Fruit fly (Drosophila melanogaster) whole organism, embryonic: ENCODE measurements around the gene Ir75d.

Experiments used
- Ada2b ChIP-seq: fragments of 200-800 bp; sonication (Bioruptor generic); IDR thresholded peaks from 2 replicates; pipeline ENCODE4 v1.3.6; 2022; ENCODE audit warnings: missing biosample characterization, missing genetic modification characterization
- Antp ChIP-seq: fragments of 200-800 bp; sonication (Bioruptor generic); optimal IDR thresholded peaks from 3 replicates; lab custom pipeline; 2016; ENCODE audit warnings: missing biosample characterization, missing genetic modification characterization
- CG10209 ChIP-seq: fragments of 200-800 bp; sonication (Bioruptor generic); optimal IDR thresholded peaks from 3 replicates; lab custom pipeline; 2017; ENCODE audit warnings: missing biosample characterization, mild to moderate bottlenecking, missing genetic modification characterization, missing genetic modification reagents
- CG10431 ChIP-seq: fragments of 200-800 bp; sonication (Bioruptor generic); optimal IDR thresholded peaks from 3 replicates; lab custom pipeline; 2018; ENCODE audit warnings: missing biosample characterization, mild to moderate bottlenecking, missing genetic modification characterization
- CG11085 ChIP-seq: fragments of 200-800 bp; sonication (Bioruptor generic); IDR thresholded peaks from 2 replicates; pipeline ENCODE4 v1.3.6; 2022; ENCODE audit warnings: missing biosample characterization, missing genetic modification characterization
- CG11247 ChIP-seq: fragments of 200-800 bp; sonication (Bioruptor generic); IDR thresholded peaks from 2 replicates; pipeline ENCODE4 v1.3.6; 2022; ENCODE audit warnings: missing biosample characterization, missing genetic modification characterization
- CG11723 ChIP-seq: fragments of 200-800 bp; sonication (Bioruptor generic); optimal IDR thresholded peaks from 2 replicates; lab custom pipeline; 2017; ENCODE audit warnings: missing biosample characterization, mild to moderate bottlenecking, missing genetic modification characterization
- CG12236 ChIP-seq: fragments of 200-800 bp; sonication (Bioruptor generic); optimal IDR thresholded peaks from 2 replicates; lab custom pipeline; 2016; ENCODE audit warnings: missing biosample characterization, missing genetic modification characterization
- CG12299 ChIP-seq: fragments of 200-800 bp; sonication (Bioruptor generic); optimal IDR thresholded peaks from 2 replicates; lab custom pipeline; 2018; ENCODE audit warnings: missing biosample characterization, mild to moderate bottlenecking, missing genetic modification characterization
- CG15269 ChIP-seq: fragments of 200-800 bp; sonication (Bioruptor generic); optimal IDR thresholded peaks from 2 replicates; lab custom pipeline; 2018; ENCODE audit warnings: missing biosample characterization, mild to moderate bottlenecking, missing genetic modification characterization, moderate library complexity
- CG1647 ChIP-seq: fragments of 200-800 bp; sonication (Bioruptor generic); optimal IDR thresholded peaks from 3 replicates; lab custom pipeline; 2016; ENCODE audit warnings: missing biosample characterization, missing genetic modification characterization
- CG3407 ChIP-seq: fragments of 200-800 bp; sonication (Bioruptor generic); optimal IDR thresholded peaks from 2 replicates; lab custom pipeline; 2018; ENCODE audit warnings: missing biosample characterization, mild to moderate bottlenecking, missing genetic modification characterization
- CG34376 ChIP-seq: fragments of 200-800 bp; sonication (Bioruptor generic); optimal IDR thresholded peaks from 2 replicates; lab custom pipeline; 2018; ENCODE audit warnings: missing biosample characterization, mild to moderate bottlenecking, missing genetic modification characterization
- CG3847 ChIP-seq: fragments of 200-800 bp; sonication (Bioruptor generic); IDR thresholded peaks from 2 replicates; pipeline ENCODE4 v1.3.6; 2022; ENCODE audit warnings: missing biosample characterization, missing genetic modification characterization
- CG3995 ChIP-seq: fragments of 200-800 bp; sonication (Bioruptor generic); optimal IDR thresholded peaks from 3 replicates; lab custom pipeline; 2016; ENCODE audit warnings: missing biosample characterization, missing genetic modification characterization
- CG42726 ChIP-seq: fragments of 200-800 bp; sonication (Bioruptor generic); IDR thresholded peaks from 2 replicates; pipeline ENCODE4 v1.3.6; 2022; ENCODE audit warnings: missing biosample characterization, missing genetic modification characterization; ENCODE audit not compliant: partially characterized antibody
- CG6683 ChIP-seq: fragments of 200-800 bp; sonication (Bioruptor generic); optimal IDR thresholded peaks from 2 replicates; lab custom pipeline; 2017; ENCODE audit warnings: missing biosample characterization, mild to moderate bottlenecking, missing genetic modification characterization, missing genetic modification reagents
- CG7987 ChIP-seq: fragments of 200-800 bp; sonication (Bioruptor generic); optimal IDR thresholded peaks from 2 replicates; lab custom pipeline; 2018; ENCODE audit warnings: missing biosample characterization, mild to moderate bottlenecking, missing genetic modification characterization, moderate library complexity
- CG8089 ChIP-seq: fragments of 200-800 bp; sonication (Bioruptor generic); optimal IDR thresholded peaks from 3 replicates; lab custom pipeline; 2016; ENCODE audit warnings: missing biosample characterization, missing genetic modification characterization
- CG8944 ChIP-seq: fragments of 200-800 bp; sonication (Bioruptor generic); optimal IDR thresholded peaks from 3 replicates; lab custom pipeline; 2016; ENCODE audit warnings: missing biosample characterization, missing genetic modification characterization
- CG9817 ChIP-seq: fragments of 200-800 bp; sonication (Bioruptor generic); optimal IDR thresholded peaks from 2 replicates; lab custom pipeline; 2018; ENCODE audit warnings: missing biosample characterization, mild to moderate bottlenecking, missing genetic modification characterization, moderate library complexity
- CkIIα-i1 ChIP-seq: fragments of 200-800 bp; sonication (Bioruptor generic); IDR thresholded peaks from 2 replicates; pipeline ENCODE4 v1.3.6; 2022; ENCODE audit warnings: missing biosample characterization, missing genetic modification characterization
- Dref ChIP-seq: fragments of 200-800 bp; sonication (Bioruptor generic); IDR thresholded peaks from 2 replicates; pipeline ENCODE4 v1.3.6; 2022; ENCODE audit warnings: missing biosample characterization, missing genetic modification characterization
- Fer1 ChIP-seq: fragments of 200-800 bp; sonication (Bioruptor generic); optimal IDR thresholded peaks from 2 replicates; lab custom pipeline; 2017; ENCODE audit warnings: missing biosample characterization, mild to moderate bottlenecking, missing genetic modification characterization
- Nf-YC ChIP-seq: fragments of 200-800 bp; optimal IDR thresholded peaks from 3 replicates; lab custom pipeline; 2019; ENCODE audit warnings: missing biosample characterization, mild to moderate bottlenecking, missing genetic modification characterization, moderate library complexity
- Oaz ChIP-seq: fragments of 200-800 bp; sonication (Bioruptor generic); IDR thresholded peaks from 2 replicates; pipeline ENCODE4 v1.3.6; 2022; ENCODE audit warnings: missing biosample characterization, missing genetic modification characterization
- Opbp ChIP-seq: fragments of 200-800 bp; sonication (Bioruptor generic); IDR thresholded peaks from 3 replicates; pipeline ENCODE4 v1.3.6; 2022; ENCODE audit warnings: missing biosample characterization, missing genetic modification characterization; ENCODE audit not compliant: partially characterized antibody
- Pdp1 ChIP-seq, 2 experiments: fragments of 200-800 bp; sonication (Bioruptor generic); optimal IDR thresholded peaks; 3 replicates each; lab custom pipeline; 2016; ENCODE audit warnings: missing biosample characterization in 2 of 2, missing genetic modification characterization in 2 of 2, mild to moderate bottlenecking in 1 of 2, moderate library complexity in 1 of 2
- TFAM ChIP-seq: fragments of 200-800 bp; sonication (Bioruptor generic); optimal IDR thresholded peaks from 2 replicates; lab custom pipeline; 2017; ENCODE audit warnings: missing biosample characterization, missing genetic modification characterization, inconsistent platforms
- abd-A ChIP-seq: fragments of 200-800 bp; sonication (Bioruptor generic); optimal IDR thresholded peaks from 3 replicates; lab custom pipeline; 2019; ENCODE audit warnings: missing biosample characterization, mild to moderate bottlenecking, missing genetic modification characterization, moderate library complexity
- az2 ChIP-seq: fragments of 200-800 bp; sonication (Bioruptor generic); optimal IDR thresholded peaks from 3 replicates; lab custom pipeline; 2016; ENCODE audit warnings: missing biosample characterization, missing genetic modification characterization
- bsh ChIP-seq, 2 experiments: fragments of 200-800 bp; sonication (Bioruptor generic); optimal IDR thresholded peaks; 2 replicates each; lab custom pipeline; 2017 to 2018; ENCODE audit warnings: mild to moderate bottlenecking in 2 of 2, missing biosample characterization in 2 of 2, missing genetic modification characterization in 2 of 2, moderate library complexity in 1 of 2
- chif ChIP-seq, 2 experiments: fragments of 200-800 bp; sonication (Bioruptor generic); optimal IDR thresholded peaks; 3 replicates each; lab custom pipeline; 2016; ENCODE audit warnings: missing biosample characterization in 2 of 2, missing genetic modification characterization in 2 of 2
- chn ChIP-seq: fragments of 200-800 bp; sonication (Bioruptor generic); optimal IDR thresholded peaks from 2 replicates; lab custom pipeline; 2016; ENCODE audit warnings: missing biosample characterization, missing genetic modification characterization
- en ChIP-seq: fragments of 200-800 bp; sonication (Bioruptor generic); optimal IDR thresholded peaks from 2 replicates; lab custom pipeline; 2016; ENCODE audit warnings: missing biosample characterization, missing genetic modification characterization
- eve ChIP-seq, 2 experiments: fragments of >200 bp; optimal IDR thresholded peaks; 2 replicates each; lab custom pipeline; 2017; ENCODE audit warnings: missing biosample characterization in 2 of 2, missing genetic modification characterization in 2 of 2
- exex ChIP-seq: fragments of 200-800 bp; sonication (Bioruptor generic); optimal IDR thresholded peaks from 4 replicates; lab custom pipeline; 2018; ENCODE audit warnings: missing biosample characterization, mild to moderate bottlenecking, missing genetic modification characterization, moderate library complexity
- gem ChIP-seq: fragments of 200-800 bp; sonication (Bioruptor generic); optimal IDR thresholded peaks from 2 replicates; lab custom pipeline; 2019; ENCODE audit warnings: missing biosample characterization, mild to moderate bottlenecking, missing genetic modification characterization, moderate library complexity
- grn ChIP-seq: fragments of 200-800 bp; sonication (Bioruptor generic); optimal IDR thresholded peaks from 3 replicates; lab custom pipeline; 2017; ENCODE audit warnings: missing biosample characterization, missing genetic modification characterization
- gsb-n ChIP-seq: fragments of 200-800 bp; sonication (Bioruptor generic); optimal IDR thresholded peaks from 3 replicates; lab custom pipeline; 2018; ENCODE audit warnings: missing biosample characterization, mild to moderate bottlenecking, missing genetic modification characterization
- hth ChIP-seq: fragments of >200 bp; optimal IDR thresholded peaks from 2 replicates; lab custom pipeline; 2017; ENCODE audit warnings: inconsistent platforms
- pb ChIP-seq: fragments of 200-800 bp; sonication (Bioruptor generic); optimal IDR thresholded peaks from 3 replicates; lab custom pipeline; 2016; ENCODE audit warnings: missing biosample characterization, missing genetic modification characterization
- pnt ChIP-seq: fragments of 200-800 bp; sonication (Bioruptor generic); optimal IDR thresholded peaks from 3 replicates; lab custom pipeline; 2016; ENCODE audit warnings: missing biosample characterization, missing genetic modification characterization
- schlank ChIP-seq: fragments of 200-800 bp; sonication (Bioruptor generic); optimal IDR thresholded peaks from 2 replicates; lab custom pipeline; 2018; ENCODE audit warnings: missing biosample characterization, mild to moderate bottlenecking, missing genetic modification characterization
- seq ChIP-seq: fragments of 200-800 bp; sonication (Bioruptor generic); IDR thresholded peaks from 2 replicates; pipeline ENCODE4 v1.3.6; 2022; ENCODE audit warnings: missing biosample characterization, missing genetic modification characterization
- so ChIP-seq: fragments of 200-800 bp; sonication (Bioruptor generic); IDR thresholded peaks from 3 replicates; pipeline ENCODE4 v1.3.6; 2022; ENCODE audit warnings: missing biosample characterization, missing genetic modification characterization
- tup ChIP-seq: fragments of 200-800 bp; sonication (Bioruptor generic); optimal IDR thresholded peaks from 2 replicates; lab custom pipeline; 2016; ENCODE audit warnings: missing biosample characterization, mild to moderate bottlenecking, missing genetic modification characterization, moderate library complexity
- vnd ChIP-seq: fragments of 200-800 bp; sonication (Bioruptor generic); IDR thresholded peaks from 3 replicates; pipeline ENCODE4 v1.3.6; 2022; ENCODE audit warnings: missing biosample characterization, missing genetic modification characterization; ENCODE audit not compliant: partially characterized antibody
- zfh2 ChIP-seq: fragments of 200-800 bp; sonication (Bioruptor generic); optimal IDR thresholded peaks from 2 replicates; lab custom pipeline; 2016; ENCODE audit warnings: missing biosample characterization, missing genetic modification characterization

The Ir75d gene

DNA sequence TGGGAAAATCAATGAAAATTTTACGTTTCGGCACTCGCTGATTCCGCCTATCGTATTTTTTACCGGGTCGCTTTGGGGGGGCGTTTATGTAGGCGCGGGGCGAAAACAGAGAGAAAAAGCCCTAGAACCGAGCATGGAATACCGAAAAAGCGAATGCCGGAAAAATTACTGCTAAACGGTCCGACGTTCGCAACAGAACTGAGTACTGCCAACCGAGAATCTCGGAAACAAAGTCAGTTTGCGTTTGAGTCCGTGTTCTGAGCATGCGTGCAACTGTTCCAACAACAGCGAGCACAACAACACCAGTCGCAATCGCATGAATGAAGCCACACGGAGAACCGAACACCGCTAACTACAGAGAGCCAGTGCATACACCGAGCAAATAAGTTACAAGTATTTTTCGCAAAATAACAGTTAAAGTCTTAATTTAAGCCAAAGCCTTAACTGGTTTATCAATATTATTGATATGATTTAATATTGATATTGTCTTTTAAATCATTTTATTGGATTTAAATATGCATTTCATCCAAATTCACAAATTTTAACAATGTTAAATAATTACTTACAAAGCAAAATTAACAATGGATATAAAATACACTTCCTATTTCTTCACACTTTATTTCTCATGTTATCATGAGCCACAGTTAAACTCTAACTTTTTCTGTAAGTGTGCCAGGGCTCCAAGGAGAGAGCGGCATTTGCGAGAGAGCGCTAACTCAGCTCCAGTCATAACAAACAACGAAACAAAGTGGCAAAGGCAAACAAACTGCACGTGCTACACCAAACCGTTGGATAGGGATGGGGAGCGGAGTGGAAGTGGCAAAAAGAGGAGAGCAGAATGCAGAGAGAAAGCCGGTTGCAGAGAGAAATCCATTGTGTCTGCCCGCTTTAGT is 20.5 kb downstream of the Ir75d start, which contains the start of gene CG3961 (continued):
- TF ChIP-seq grn = peak; percentile 85
- TF ChIP-seq Dref (GFP tag; lab: Robert Waterston, UW) = no peak
- peak; percentile 83 for TF ChIP-seq CG8089 (GFP tag; lab: Kevin White, UChicago)
- peak; percentile 97 for TF ChIP-seq CG3407
- TF ChIP-seq hth (lab: Kevin White, UChicago) = no peak
- TF ChIP-seq pb (GFP tag; lab: Kevin White, UChicago) = peak; percentile 55
- peak; percentile 81 for TF ChIP-seq CG8944 (GFP tag; lab: Kevin White, UChicago)
- TF ChIP-seq CG1647 (GFP tag; lab: Kevin White, UChicago) = peak; percentile 69
- peak; percentile 90 for TF ChIP-seq CG7987
- TF ChIP-seq TFAM (GFP tag; lab: Kevin White, UChicago) = peak; percentile 88
- peak; percentile 85 to 94 for TF ChIP-seq chif (GFP tag; optimal IDR thresholded peaks at IDR 0.05; lab: Kevin White, UChicago)
- TF ChIP-seq CG11723 (GFP tag; lab: Kevin White, UChicago) = peak; percentile 97
- TF ChIP-seq pnt (GFP tag; lab: Kevin White, UChicago) = peak; percentile 83
- peak; percentile 97 to 98 for TF ChIP-seq bsh (GFP tag; optimal IDR thresholded peaks at IDR 0.05; lab: Kevin White, UChicago)
- peak; percentile 58 to 100 for TF ChIP-seq eve (GFP tag; optimal IDR thresholded peaks at IDR 0.05; lab: Kevin White, UChicago)
- peak; percentile 72 for TF ChIP-seq Antp
- peak; percentile 92 for TF ChIP-seq chn (GFP tag; lab: Kevin White, UChicago)
- peak; percentile 89 for TF ChIP-seq Nf-YC (tag; lab: Kevin White, UChicago)
- peak; percentile 96 for TF ChIP-seq Fer1 (GFP tag; lab: Kevin White, UChicago)
- TF ChIP-seq CG42726 (GFP tag; lab: Robert Waterston, UW) = no peak
- peak; percentile 76 for TF ChIP-seq CG12236
- no peak for TF ChIP-seq CkIIα-i1 (GFP tag; lab: Robert Waterston, UW)
- TF ChIP-seq CG6683 (GFP tag; lab: Kevin White, UChicago) = peak; percentile 95
- TF ChIP-seq tup (GFP tag; lab: Kevin White, UChicago) = peak; percentile 78
- TF ChIP-seq CG3995 (GFP tag; lab: Kevin White, UChicago) = peak; percentile 36
- TF ChIP-seq gem (tag; lab: Kevin White, UChicago) = peak; percentile 99
- TF ChIP-seq CG11085 = peak; percentile 59
- TF ChIP-seq gsb-n (tag; lab: Kevin White, UChicago) = peak; percentile 98
- TF ChIP-seq Ada2b = peak; percentile 80
- TF ChIP-seq schlank (tag; lab: Kevin White, UChicago) = peak; percentile 75
- TF ChIP-seq CG15269 (tag; lab: Kevin White, UChicago) = peak; percentile 97
- peak; percentile 88 to 89 for TF ChIP-seq Pdp1 (GFP tag; optimal IDR thresholded peaks at IDR 0.05; lab: Kevin White, UChicago)
- TF ChIP-seq CG9817 (tag; lab: Kevin White, UChicago) = peak; percentile 91
- peak; percentile 89 for TF ChIP-seq seq
- no peak for TF ChIP-seq vnd (GFP tag; lab: Robert Waterston, UW)
- peak; percentile 65 for TF ChIP-seq CG11247 (GFP tag; lab: Robert Waterston, UW)
- peak; percentile 86; the same call in 1 of the 2 replicates for TF ChIP-seq Oaz (GFP tag; lab: Robert Waterston, UW)
- TF ChIP-seq so (GFP tag; lab: Robert Waterston, UW) = peak; percentile 95
- peak; percentile 52 for TF ChIP-seq zfh2 (GFP tag; lab: Kevin White, UChicago)
- peak; percentile 98 for TF ChIP-seq az2 (GFP tag; lab: Kevin White, UChicago)
- peak; percentile 34 for TF ChIP-seq en (GFP tag; lab: Kevin White, UChicago)
- TF ChIP-seq abd-A (tag; lab: Kevin White, UChicago) = peak; percentile 13
- peak; percentile 84 for TF ChIP-seq CG34376 (GFP tag; lab: Kevin White, UChicago)
- TF ChIP-seq CG10209 = peak; percentile 98
- no peak for TF ChIP-seq Opbp (GFP tag; lab: Robert Waterston, UW)
- TF ChIP-seq exex = peak; percentile 76
- TF ChIP-seq CG12299 = peak; percentile 95
- peak; percentile 88 for TF ChIP-seq CG3847 (GFP tag; lab: Robert Waterston, UW)
- peak; percentile 93 for TF ChIP-seq CG10431 (GFP tag; lab: Kevin White, UChicago)
